Worm (Caenorhabditis elegans): Measurements from ENCODE around the gene F58H1.8.

The F58H1.8 gene

ce11 chrV:11947414-11947954 is 12.5 kb downstream of the F58H1.8 start:
- TF ChIP-seq pes-1 (GFP tag; IDR thresholded peaks at IDR 0.05) (no peak), scrt-1 (GFP tag; IDR thresholded peaks at IDR 0.05) (no peak)

- TF ChIP-seq aly-1 (tag; optimal IDR thresholded peaks at IDR 0.05) (no peak), B0310.2 (tag; optimal IDR thresholded peaks at IDR 0.05) (no peak)
Measured at ce11 chrV:11948581-11948980, 13.6 kb downstream of the F58H1.8 start.

ce11 chrV:11949509-11950117 is 14.7 kb downstream of the F58H1.8 start:
- TF ChIP-seq hnd-1 (tag; optimal IDR thresholded peaks at IDR 0.05), result no peak
- no peak for TF ChIP-seq F13C5.2 (tag; optimal IDR thresholded peaks at IDR 0.05)
- TF ChIP-seq pes-1 (GFP tag; IDR thresholded peaks at IDR 0.05), result no peak
- no peak for TF ChIP-seq ama-1 (optimal IDR thresholded peaks at IDR 0.05)
- no peak for TF ChIP-seq ceh-36 (tag; optimal IDR thresholded peaks at IDR 0.05)
- TF ChIP-seq hmbx-1 (tag; optimal IDR thresholded peaks at IDR 0.05), result no peak
- TF ChIP-seq hmg-4 (GFP tag; optimal IDR thresholded peaks at IDR 0.05), result no peak
- TF ChIP-seq B0310.2 (tag; optimal IDR thresholded peaks at IDR 0.05), result no peak
- TF ChIP-seq ets-7 (tag; optimal IDR thresholded peaks at IDR 0.05), result no peak
- no peak for TF ChIP-seq ceh-13 (GFP tag; optimal IDR thresholded peaks at IDR 0.05)
- no peak for TF ChIP-seq aly-1 (tag; optimal IDR thresholded peaks at IDR 0.05)

ce11 chrV:11951227-11951626 is 16.3 kb downstream of the F58H1.8 start:
- TF ChIP-seq pes-1 (GFP tag; IDR thresholded peaks at IDR 0.05) (no peak), hmbx-1 (tag; optimal IDR thresholded peaks at IDR 0.05) (no peak), F13C5.2 (tag; optimal IDR thresholded peaks at IDR 0.05) (no peak), hnd-1 (tag; optimal IDR thresholded peaks at IDR 0.05) (no peak), ceh-36 (tag; optimal IDR thresholded peaks at IDR 0.05) (no peak), scrt-1 (GFP tag; IDR thresholded peaks at IDR 0.05) (no peak), hmg-4 (GFP tag; optimal IDR thresholded peaks at IDR 0.05) (no peak), ets-7 (tag; optimal IDR thresholded peaks at IDR 0.05) (no peak)

- TF ChIP-seq ceh-36 (tag; optimal IDR thresholded peaks at IDR 0.05) (no peak), ceh-13 (GFP tag; optimal IDR thresholded peaks at IDR 0.05) (no peak), hnd-1 (tag; optimal IDR thresholded peaks at IDR 0.05) (no peak), flt-1 (GFP tag; IDR thresholded peaks at IDR 0.05) (no peak), tbx-11 (GFP tag; IDR thresholded peaks at IDR 0.05) (no peak), B0310.2 (tag; optimal IDR thresholded peaks at IDR 0.05) (no peak), ama-1 (optimal IDR thresholded peaks at IDR 0.05) (no peak), sea-1 (GFP tag; conservative IDR thresholded peaks at IDR 0.05) (no peak), F13C5.2 (tag; optimal IDR thresholded peaks at IDR 0.05) (no peak), aly-1 (tag; optimal IDR thresholded peaks at IDR 0.05) (no peak)
Measured at ce11 chrV:11952854-11953447, 18.0 kb downstream of the F58H1.8 start.

ce11 chrV:11953621-11954020 is 18.7 kb downstream of the F58H1.8 start:
- TF ChIP-seq tbx-11 (GFP tag; IDR thresholded peaks at IDR 0.05) (no peak), B0310.2 (tag; optimal IDR thresholded peaks at IDR 0.05) (no peak), sea-1 (GFP tag; conservative IDR thresholded peaks at IDR 0.05) (no peak), tbx-37 (GFP tag; conservative IDR thresholded peaks at IDR 0.05) (no peak), flt-1 (GFP tag; IDR thresholded peaks at IDR 0.05) (no peak), ceh-13 (GFP tag; optimal IDR thresholded peaks at IDR 0.05) (no peak), ama-1 (optimal IDR thresholded peaks at IDR 0.05) (no peak), hmbx-1 (tag; optimal IDR thresholded peaks at IDR 0.05) (no peak), hmg-4 (GFP tag; optimal IDR thresholded peaks at IDR 0.05) (no peak), ceh-36 (tag; optimal IDR thresholded peaks at IDR 0.05) (no peak), hnd-1 (tag; optimal IDR thresholded peaks at IDR 0.05) (no peak), pes-1 (GFP tag; IDR thresholded peaks at IDR 0.05) (no peak), ets-7 (tag; optimal IDR thresholded peaks at IDR 0.05) (no peak), F13C5.2 (tag; optimal IDR thresholded peaks at IDR 0.05) (no peak), aly-1 (tag; optimal IDR thresholded peaks at IDR 0.05) (no peak), scrt-1 (GFP tag; IDR thresholded peaks at IDR 0.05) (no peak), tra-4 (tag; optimal IDR thresholded peaks at IDR 0.05) (no peak)

- TF ChIP-seq B0310.2 (tag; optimal IDR thresholded peaks at IDR 0.05) (no peak), F13C5.2 (tag; optimal IDR thresholded peaks at IDR 0.05) (no peak), tbx-37 (GFP tag; conservative IDR thresholded peaks at IDR 0.05) (no peak), ceh-13 (GFP tag; optimal IDR thresholded peaks at IDR 0.05) (no peak), flt-1 (GFP tag; IDR thresholded peaks at IDR 0.05) (no peak), hmbx-1 (tag; optimal IDR thresholded peaks at IDR 0.05) (no peak), pes-1 (GFP tag; IDR thresholded peaks at IDR 0.05) (no peak), ama-1 (optimal IDR thresholded peaks at IDR 0.05) (no peak), sea-1 (GFP tag; conservative IDR thresholded peaks at IDR 0.05) (no peak), ceh-36 (tag; optimal IDR thresholded peaks at IDR 0.05) (no peak), aly-1 (tag; optimal IDR thresholded peaks at IDR 0.05) (no peak), hmg-4 (GFP tag; optimal IDR thresholded peaks at IDR 0.05) (no peak), hnd-1 (tag; optimal IDR thresholded peaks at IDR 0.05) (no peak), scrt-1 (GFP tag; IDR thresholded peaks at IDR 0.05) (no peak), tra-4 (tag; optimal IDR thresholded peaks at IDR 0.05) (no peak)
Measured at ce11 chrV:11955617-11956016, 20.7 kb downstream of the F58H1.8 start.

Measured in whole organism, early embryonic.